Worm (Caenorhabditis elegans) whole organism, L2 larva: ENCODE data around the gene rps-5.
A peak's percentile ranks its signal among the peaks of the same experiment; 100 is the strongest.

Experiments
- lsy-2 ChIP-seq, 2 experiments: fragments of 150-350 bp in 1 of 2; sonication (generic microtip) in 1 of 2; optimal IDR thresholded peaks; 2 replicates each; lab custom pipeline; 2014 to 2017; ENCODE audit warnings: missing biosample characterization in 2 of 2, missing genetic modification characterization in 2 of 2
- nhr-237 ChIP-seq: fragments of 150-350 bp; optimal IDR thresholded peaks from 2 replicates; lab custom pipeline; 2014; ENCODE audit warnings: missing biosample characterization, missing genetic modification characterization

rps-5 gene

DNA sequence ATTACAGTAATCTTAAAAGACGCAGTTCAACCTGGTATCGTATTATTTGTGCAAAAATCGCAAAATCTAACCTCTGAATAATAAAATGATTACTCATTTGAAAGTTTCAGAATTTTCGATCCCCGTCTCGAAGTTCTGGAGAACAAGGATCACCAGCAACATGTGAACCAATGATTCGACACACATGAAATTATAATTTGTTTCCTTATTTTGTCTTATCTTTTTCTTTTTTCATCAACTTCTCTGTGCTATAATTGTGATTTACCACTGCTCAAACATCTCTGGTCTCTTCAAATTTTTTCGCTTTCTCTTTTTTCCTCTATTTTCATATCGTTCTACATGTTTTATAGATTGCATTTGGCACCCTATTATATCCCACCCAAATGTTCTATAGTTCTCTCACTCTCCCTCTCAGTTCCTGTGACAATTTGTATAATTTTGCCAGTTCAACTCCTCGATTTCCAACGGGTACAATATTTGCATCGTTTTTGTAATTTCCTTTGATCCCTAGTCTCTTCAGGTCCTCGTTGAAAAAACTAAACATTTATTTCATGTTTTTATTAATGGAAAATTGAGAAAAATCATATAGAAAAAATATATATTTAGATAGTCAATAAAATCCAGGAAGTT, 47.7 kb downstream of the rps-5 start:
- TF ChIP-seq lsy-2 (tag; optimal IDR thresholded peaks at IDR 0.05; lab: Kevin White, UChicago) (peak in 1 of 2 experiments; percentile 58), nhr-237 (no peak)
